Fruit fly (Drosophila melanogaster): ENCODE measurements around the gene Dad.

- peak; percentile 27; the same call in 1 of the 2 replicates for TF ChIP-seq CG3847 (GFP tag; IDR thresholded peaks at IDR 0.05)
- TF ChIP-seq CG10209 (GFP tag; optimal IDR thresholded peaks at IDR 0.05): peak; percentile 47
- no peak for TF ChIP-seq lov (optimal IDR thresholded peaks at IDR 0.05)
- no peak for TF ChIP-seq lov (GFP tag; IDR thresholded peaks at IDR 0.05)
These were observed 4.9 kb upstream of the Dad start for dm6 chr3R:17048867-17049266.

All from whole organism, embryonic.